Worm (Caenorhabditis elegans): Measurements from ENCODE around the gene srg-15.

DNA sequence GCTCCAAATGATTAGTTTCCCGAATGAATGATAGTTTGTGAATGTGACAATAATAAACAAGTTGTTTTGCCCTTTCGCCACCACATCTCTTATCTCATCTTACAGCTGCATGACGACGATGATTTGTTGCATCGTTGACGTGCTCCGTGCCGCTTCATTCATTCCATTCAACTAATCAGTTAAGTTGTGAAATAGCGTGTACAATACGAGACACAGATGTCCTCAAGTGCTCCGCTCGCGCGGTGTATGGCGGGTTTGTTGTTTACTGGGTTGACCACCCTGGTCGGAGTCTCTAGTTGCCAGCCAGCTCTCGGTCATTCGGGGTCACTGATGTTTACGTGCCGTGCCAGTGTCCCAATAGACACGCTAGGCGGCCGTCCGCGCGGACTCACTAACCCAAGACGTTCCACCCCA, 37.7 kb upstream of the srg-15 start:
- peak; percentile 30 for TF ChIP-seq ces-1 (GFP tag; optimal IDR thresholded peaks at IDR 0.05)
- no peak for TF ChIP-seq tbx-8 (GFP tag; optimal IDR thresholded peaks at IDR 0.05)
- TF ChIP-seq nhr-12 (tag; optimal IDR thresholded peaks at IDR 0.05): no peak
- peak; percentile 7 for TF ChIP-seq nhr-2 (tag; optimal IDR thresholded peaks at IDR 0.05)
- peak; percentile 32 for TF ChIP-seq mab-5 (tag; optimal IDR thresholded peaks at IDR 0.05)
- no peak for TF ChIP-seq nhr-28 (tag; optimal IDR thresholded peaks at IDR 0.05)
- TF ChIP-seq sptf-1 (tag; optimal IDR thresholded peaks at IDR 0.05): no peak
- TF ChIP-seq flh-1 (GFP tag; optimal IDR thresholded peaks at IDR 0.05): no peak
- no peak for TF ChIP-seq nhr-237 (tag; optimal IDR thresholded peaks at IDR 0.05)

Data from whole organism, mixed stage, embryonic.